Fruit fly (Drosophila melanogaster) whole organism, pupa: ENCODE results near the gene Ns1.

Experiments used
- CG14655 ChIP-seq: fragments of 200-800 bp; sonication (Bioruptor generic); optimal IDR thresholded peaks from 3 replicates; lab custom pipeline; 2017; ENCODE audit warnings: mild to moderate bottlenecking, missing biosample characterization, missing genetic modification reagents, missing genetic modification characterization
- CG8159 ChIP-seq: fragments of 200-800 bp; sonication (Bioruptor generic); optimal IDR thresholded peaks from 3 replicates; lab custom pipeline; 2018; ENCODE audit warnings: missing biosample characterization, mild to moderate bottlenecking, missing genetic modification characterization, moderate library complexity
- EcR ChIP-seq: fragments of 200-800 bp; sonication (Bioruptor generic); optimal IDR thresholded peaks from 3 replicates; lab custom pipeline; 2019; ENCODE audit warnings: missing biosample characterization, missing genetic modification characterization, mild to moderate bottlenecking, moderate library complexity, missing genetic modification reagents
- Pif1A ChIP-seq: fragments of 200-800 bp; sonication (Bioruptor generic); optimal IDR thresholded peaks from 3 replicates; lab custom pipeline; 2016; ENCODE audit warnings: missing biosample characterization, missing genetic modification characterization
- Pif1B ChIP-seq: fragments of 200-800 bp; sonication (Bioruptor generic); optimal IDR thresholded peaks from 3 replicates; lab custom pipeline; 2016; ENCODE audit warnings: missing biosample characterization, missing genetic modification characterization
- rn ChIP-seq: fragments of 200-800 bp; sonication (Bioruptor generic); IDR thresholded peaks from 2 replicates; pipeline ENCODE4 v1.3.6; 2022; ENCODE audit warnings: missing biosample characterization, missing genetic modification characterization

- no peak for TF ChIP-seq Pif1B (GFP tag; lab: Kevin White, UChicago)
- no peak for TF ChIP-seq rn (GFP tag; lab: Robert Waterston, UW)
- TF ChIP-seq EcR (GFP tag; lab: Kevin White, UChicago), result no peak
- no peak for TF ChIP-seq Pif1A (GFP tag; lab: Kevin White, UChicago)
- TF ChIP-seq CG14655 (GFP tag; lab: Kevin White, UChicago), result no peak
- no peak for TF ChIP-seq CG8159 (tag; lab: Kevin White, UChicago)
These were observed 4.8 kb downstream of the Ns1 start for dm6 chr3R:17067721-17068120.
